Worm (Caenorhabditis elegans) whole organism, L2 larva: Measurements from ENCODE around the gene cyp-32B1.

ENCODE experiments used
- R02D3.7 ChIP-seq: fragments of 150-350 bp; optimal IDR thresholded peaks from 2 replicates; lab custom pipeline; 2014; ENCODE audit warnings: missing biosample characterization, missing genetic modification characterization
- ama-1 ChIP-seq: fragments of 150-350 bp; optimal IDR thresholded peaks from 2 replicates; lab custom pipeline; 2018; ENCODE audit warnings: inconsistent platforms
- elt-3 ChIP-seq: sonication (generic microtip); optimal IDR thresholded peaks from 2 replicates; lab custom pipeline; 2017; ENCODE audit warnings: missing biosample characterization, missing genetic modification characterization
- lin-13 ChIP-seq: fragments of 150-350 bp; optimal IDR thresholded peaks from 2 replicates; lab custom pipeline; 2014; ENCODE audit warnings: missing biosample characterization, missing genetic modification reagents, missing genetic modification characterization
- unc-55 ChIP-seq: fragments of 150-350 bp; sonication (generic microtip); optimal IDR thresholded peaks from 3 replicates; lab custom pipeline; 2014; ENCODE audit warnings: missing biosample characterization, missing genetic modification reagents, missing genetic modification characterization

DNA sequence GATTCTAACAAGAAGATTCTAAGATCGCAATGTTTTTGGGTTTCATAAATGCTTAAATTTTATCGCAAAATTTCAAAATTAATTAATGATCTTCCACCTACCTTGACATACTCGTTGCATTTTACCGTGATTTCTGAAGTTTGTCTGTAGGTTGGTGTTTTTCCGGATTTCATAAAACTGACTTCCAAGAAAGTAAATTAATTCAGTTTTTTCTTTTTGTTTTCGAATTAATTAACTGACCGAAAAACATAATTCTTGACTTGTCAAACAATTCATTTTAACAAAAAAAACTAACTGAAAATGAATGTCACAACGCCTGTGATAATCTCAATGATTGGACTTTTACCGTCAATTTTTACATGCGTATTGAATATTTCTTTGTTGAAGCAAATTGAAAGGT, 19.5 kb downstream of the cyp-32B1 start, which contains the start of gene srbc-16:
- TF ChIP-seq unc-55 (GFP tag; lab: Kevin White, UChicago) (no peak), elt-3 (tag; lab: Kevin White, UChicago) (no peak), ama-1 (no peak), R02D3.7 (tag; lab: Kevin White, UChicago) (no peak), lin-13 (GFP tag; lab: Kevin White, UChicago) (no peak)
